Fruit fly (Drosophila melanogaster) whole organism, embryonic: ENCODE measurements around the gene beta'COP.

Experiments used
- Adf1 ChIP-seq: fragments of 200-800 bp; sonication (Bioruptor generic); IDR thresholded peaks from 2 replicates; pipeline ENCODE4 v1.3.6; 2022; ENCODE audit warnings: missing biosample characterization, missing genetic modification characterization
- CG10209 ChIP-seq: fragments of 200-800 bp; sonication (Bioruptor generic); optimal IDR thresholded peaks from 3 replicates; lab custom pipeline; 2017; ENCODE audit warnings: missing biosample characterization, mild to moderate bottlenecking, missing genetic modification characterization, missing genetic modification reagents
- CG10979 ChIP-seq: fragments of 200-800 bp; sonication (Bioruptor generic); optimal IDR thresholded peaks from 2 replicates; lab custom pipeline; 2018; ENCODE audit warnings: missing biosample characterization, mild to moderate bottlenecking, missing genetic modification characterization, moderate library complexity
- CG11504 ChIP-seq: fragments of 200-800 bp; sonication (Bioruptor generic); optimal IDR thresholded peaks from 3 replicates; lab custom pipeline; 2019; ENCODE audit warnings: missing biosample characterization, mild to moderate bottlenecking, missing genetic modification characterization, moderate library complexity
- CG13775 ChIP-seq: fragments of 200-800 bp; sonication (Bioruptor generic); optimal IDR thresholded peaks from 3 replicates; lab custom pipeline; 2017; ENCODE audit warnings: missing biosample characterization, mild to moderate bottlenecking, missing genetic modification characterization
- CG16813 ChIP-seq: fragments of 200-800 bp; sonication (Bioruptor generic); IDR thresholded peaks from 3 replicates; pipeline ENCODE4 v1.3.6; 2022; ENCODE audit warnings: missing biosample characterization, missing genetic modification characterization; ENCODE audit not compliant: partially characterized antibody
- CG18262 ChIP-seq: fragments of 200-800 bp; optimal IDR thresholded peaks from 3 replicates; lab custom pipeline; 2019; ENCODE audit warnings: missing biosample characterization, mild to moderate bottlenecking, missing genetic modification characterization, moderate library complexity
- CG18476 ChIP-seq: fragments of 200-800 bp; sonication (Bioruptor generic); optimal IDR thresholded peaks from 2 replicates; lab custom pipeline; 2016; ENCODE audit warnings: missing biosample characterization, mild to moderate bottlenecking, missing genetic modification characterization
- CG3065 ChIP-seq: fragments of 200-800 bp; sonication (Bioruptor generic); optimal IDR thresholded peaks from 2 replicates; lab custom pipeline; 2016; ENCODE audit warnings: missing biosample characterization, missing genetic modification characterization
- CG31388 ChIP-seq: fragments of 200-800 bp; sonication (Bioruptor generic); optimal IDR thresholded peaks from 2 replicates; lab custom pipeline; 2016; ENCODE audit warnings: missing biosample characterization, missing genetic modification characterization
- CG33557 ChIP-seq: fragments of 200-800 bp; sonication (Bioruptor generic); optimal IDR thresholded peaks from 2 replicates; lab custom pipeline; 2019; ENCODE audit warnings: missing biosample characterization, mild to moderate bottlenecking, missing genetic modification characterization, moderate library complexity
- CG3838 ChIP-seq: fragments of 200-800 bp; sonication (Bioruptor generic); optimal IDR thresholded peaks from 3 replicates; lab custom pipeline; 2016; ENCODE audit warnings: missing biosample characterization, missing genetic modification characterization
- CG4424 ChIP-seq: fragments of 200-800 bp; sonication (Bioruptor generic); optimal IDR thresholded peaks from 3 replicates; lab custom pipeline; 2016; ENCODE audit warnings: missing biosample characterization, missing genetic modification characterization
- CG4617 ChIP-seq: fragments of 200-800 bp; sonication (Bioruptor generic); optimal IDR thresholded peaks from 3 replicates; lab custom pipeline; 2016; ENCODE audit warnings: missing biosample characterization, missing genetic modification characterization, borderline replicate concordance
- CG6654 ChIP-seq: fragments of 200-800 bp; sonication (Bioruptor generic); optimal IDR thresholded peaks from 2 replicates; lab custom pipeline; 2017; ENCODE audit warnings: missing biosample characterization, mild to moderate bottlenecking, missing genetic modification characterization
- CG7372 ChIP-seq: fragments of 200-800 bp; sonication (Bioruptor generic); IDR thresholded peaks from 2 replicates; pipeline ENCODE4 v1.3.6; 2022; ENCODE audit warnings: missing biosample characterization, missing genetic modification characterization
- CG7556 ChIP-seq: fragments of 200-800 bp; sonication (Bioruptor generic); optimal IDR thresholded peaks from 2 replicates; lab custom pipeline; 2017; ENCODE audit warnings: missing biosample characterization, mild to moderate bottlenecking, missing genetic modification characterization
- CG7928 ChIP-seq: fragments of 200-800 bp; sonication (Bioruptor generic); optimal IDR thresholded peaks from 2 replicates; lab custom pipeline; 2017; ENCODE audit warnings: missing biosample characterization, mild to moderate bottlenecking, missing genetic modification characterization
- CTCF ChIP-seq: fragments of 200-800 bp; sonication (Bioruptor generic); optimal IDR thresholded peaks from 2 replicates; lab custom pipeline; 2017; ENCODE audit warnings: missing biosample characterization, mild to moderate bottlenecking, missing genetic modification characterization, moderate library complexity
- Camta ChIP-seq: fragments of 200-800 bp; sonication (Bioruptor generic); optimal IDR thresholded peaks from 2 replicates; lab custom pipeline; 2016; ENCODE audit warnings: missing biosample characterization, missing genetic modification characterization
- Chrac-16 ChIP-seq: fragments of 200-800 bp; sonication (Bioruptor generic); optimal IDR thresholded peaks from 3 replicates; lab custom pipeline; 2016; ENCODE audit warnings: missing biosample characterization, missing genetic modification characterization
- Dbx ChIP-seq: fragments of 200-800 bp; sonication (Bioruptor generic); IDR thresholded peaks from 3 replicates; pipeline ENCODE4 v1.3.6; 2022; ENCODE audit warnings: missing biosample characterization, missing genetic modification characterization
- Dll ChIP-seq: fragments of 200-800 bp; sonication (Bioruptor generic); IDR thresholded peaks from 4 replicates; pipeline ENCODE4 v1.3.6; 2022; ENCODE audit warnings: missing biosample characterization, missing genetic modification characterization; ENCODE audit not compliant: partially characterized antibody
- H15 ChIP-seq: fragments of 200-800 bp; sonication (Bioruptor generic); IDR thresholded peaks from 3 replicates; pipeline ENCODE4 v1.3.6; 2022; ENCODE audit warnings: missing biosample characterization, missing genetic modification characterization
- HLH3B ChIP-seq: fragments of 200-800 bp; sonication (Bioruptor generic); IDR thresholded peaks from 2 replicates; pipeline ENCODE4 v1.3.6; 2022; ENCODE audit warnings: missing biosample characterization, missing genetic modification characterization
- Hmr ChIP-seq: fragments of 200-800 bp; sonication (Bioruptor generic); optimal IDR thresholded peaks from 3 replicates; lab custom pipeline; 2017; ENCODE audit warnings: mild to moderate bottlenecking, missing biosample characterization, missing genetic modification reagents, missing genetic modification characterization
- Trl ChIP-seq, 3 experiments: fragments of >200 bp in 2 of 3; fragments of 200-800 bp in 1 of 3; sonication (Bioruptor generic) in 1 of 3; optimal IDR thresholded peaks; 2 replicates in 1 of 3; 3 replicates in 2 of 3; lab custom pipeline; 2016 to 2017; ENCODE audit warnings: missing biosample characterization in 1 of 3, missing genetic modification characterization in 1 of 3
- amos ChIP-seq: fragments of 200-800 bp; sonication (Bioruptor generic); IDR thresholded peaks from 2 replicates; pipeline ENCODE4 v1.3.6; 2022; ENCODE audit warnings: missing biosample characterization, missing genetic modification characterization; ENCODE audit not compliant: partially characterized antibody
- ato ChIP-seq: fragments of 200-800 bp; sonication (Bioruptor generic); IDR thresholded peaks from 2 replicates; pipeline ENCODE4 v1.3.6; 2022; ENCODE audit warnings: missing biosample characterization, missing genetic modification characterization; ENCODE audit not compliant: partially characterized antibody
- az2 ChIP-seq: fragments of 200-800 bp; sonication (Bioruptor generic); optimal IDR thresholded peaks from 3 replicates; lab custom pipeline; 2016; ENCODE audit warnings: missing biosample characterization, missing genetic modification characterization
- caup ChIP-seq: fragments of 200-800 bp; sonication (Bioruptor generic); optimal IDR thresholded peaks from 3 replicates; lab custom pipeline; 2017; ENCODE audit warnings: missing biosample characterization, mild to moderate bottlenecking, missing genetic modification characterization, moderate library complexity; ENCODE audit not compliant: severe bottlenecking
- cg ChIP-seq: fragments of 200-800 bp; sonication (Bioruptor generic); optimal IDR thresholded peaks from 3 replicates; lab custom pipeline; 2019; ENCODE audit warnings: missing biosample characterization, mild to moderate bottlenecking, missing genetic modification characterization, moderate library complexity
- crol ChIP-seq: fragments of 200-800 bp; sonication (Bioruptor generic); IDR thresholded peaks from 2 replicates; pipeline ENCODE4 v1.3.6; 2022; ENCODE audit warnings: missing biosample characterization, missing genetic modification characterization
- crp ChIP-seq, 2 experiments: fragments of 200-800 bp; sonication (Bioruptor generic); optimal IDR thresholded peaks; 2 replicates in 1 of 2; 3 replicates in 1 of 2; lab custom pipeline; 2017; ENCODE audit warnings: missing biosample characterization in 2 of 2, missing genetic modification characterization in 2 of 2, mild to moderate bottlenecking in 1 of 2, moderate library complexity in 1 of 2
- dmrt99B ChIP-seq: fragments of 200-800 bp; sonication (Bioruptor generic); optimal IDR thresholded peaks from 2 replicates; lab custom pipeline; 2018; ENCODE audit warnings: missing biosample characterization, mild to moderate bottlenecking, missing genetic modification characterization, moderate library complexity
- dpn ChIP-seq, 2 experiments: fragments of 200-800 bp; sonication (Bioruptor generic); optimal IDR thresholded peaks; 3 replicates each; lab custom pipeline; 2016; ENCODE audit warnings: missing biosample characterization in 2 of 2, missing genetic modification characterization in 2 of 2
- dysf ChIP-seq: fragments of 200-800 bp; sonication (Bioruptor generic); IDR thresholded peaks from 3 replicates; pipeline ENCODE4 v1.3.6; 2022; ENCODE audit warnings: missing biosample characterization, missing genetic modification characterization
- ems ChIP-seq: fragments of 200-800 bp; sonication (Bioruptor generic); optimal IDR thresholded peaks from 3 replicates; lab custom pipeline; 2016; ENCODE audit warnings: missing biosample characterization, missing genetic modification characterization
- en ChIP-seq: fragments of 200-800 bp; sonication (Bioruptor generic); optimal IDR thresholded peaks from 2 replicates; lab custom pipeline; 2016; ENCODE audit warnings: missing biosample characterization, missing genetic modification characterization
- hkb ChIP-seq, 2 experiments: fragments of 200-800 bp in 1 of 2; fragments of >200 bp in 1 of 2; sonication (Bioruptor generic) in 1 of 2; IDR thresholded peaks in 1 of 2; optimal IDR thresholded peaks in 1 of 2; 2 replicates each; pipeline versions ENCODE4 v1.3.6 to Lab custom; 2017 to 2022; ENCODE audit warnings: missing biosample characterization in 1 of 2, missing genetic modification characterization in 1 of 2
- ind ChIP-seq: fragments of 200-800 bp; sonication (Bioruptor generic); optimal IDR thresholded peaks from 3 replicates; lab custom pipeline; 2016; ENCODE audit warnings: missing biosample characterization, missing genetic modification characterization
- insv ChIP-seq, 2 experiments: fragments of 200-800 bp; sonication (Bioruptor generic); optimal IDR thresholded peaks; 3 replicates each; lab custom pipeline; 2016 to 2018; ENCODE audit warnings: missing biosample characterization in 2 of 2, missing genetic modification characterization in 2 of 2
- mam ChIP-seq: fragments of 200-800 bp; sonication (Bioruptor generic); optimal IDR thresholded peaks from 3 replicates; lab custom pipeline; 2016; ENCODE audit warnings: missing biosample characterization, missing genetic modification characterization
- nerfin-2 ChIP-seq: fragments of 200-800 bp; sonication (Bioruptor generic); IDR thresholded peaks from 2 replicates; pipeline ENCODE4 v1.3.6; 2022; ENCODE audit warnings: missing biosample characterization, missing genetic modification characterization; ENCODE audit not compliant: partially characterized antibody
- oc ChIP-seq: fragments of 200-800 bp; sonication (Bioruptor generic); optimal IDR thresholded peaks from 2 replicates; lab custom pipeline; 2018; ENCODE audit warnings: missing biosample characterization, mild to moderate bottlenecking, missing genetic modification characterization, moderate library complexity
- peb ChIP-seq: fragments of 200-800 bp; sonication (Bioruptor generic); IDR thresholded peaks from 2 replicates; pipeline ENCODE4 v1.3.6; 2022; ENCODE audit warnings: missing biosample characterization, missing genetic modification characterization
- sd ChIP-seq: fragments of 200-800 bp; sonication (Bioruptor generic); optimal IDR thresholded peaks from 3 replicates; lab custom pipeline; 2018; ENCODE audit warnings: missing biosample characterization, mild to moderate bottlenecking, missing genetic modification characterization, moderate library complexity
- sqz ChIP-seq: fragments of 200-800 bp; sonication (Bioruptor generic); optimal IDR thresholded peaks from 3 replicates; lab custom pipeline; 2018; ENCODE audit warnings: missing biosample characterization, mild to moderate bottlenecking, missing genetic modification characterization
- tgo ChIP-seq: fragments of 200-800 bp; sonication (Bioruptor generic); IDR thresholded peaks from 3 replicates; pipeline ENCODE4 v1.3.6; 2022; ENCODE audit warnings: missing biosample characterization, missing genetic modification characterization

The beta'COP gene

DNA sequence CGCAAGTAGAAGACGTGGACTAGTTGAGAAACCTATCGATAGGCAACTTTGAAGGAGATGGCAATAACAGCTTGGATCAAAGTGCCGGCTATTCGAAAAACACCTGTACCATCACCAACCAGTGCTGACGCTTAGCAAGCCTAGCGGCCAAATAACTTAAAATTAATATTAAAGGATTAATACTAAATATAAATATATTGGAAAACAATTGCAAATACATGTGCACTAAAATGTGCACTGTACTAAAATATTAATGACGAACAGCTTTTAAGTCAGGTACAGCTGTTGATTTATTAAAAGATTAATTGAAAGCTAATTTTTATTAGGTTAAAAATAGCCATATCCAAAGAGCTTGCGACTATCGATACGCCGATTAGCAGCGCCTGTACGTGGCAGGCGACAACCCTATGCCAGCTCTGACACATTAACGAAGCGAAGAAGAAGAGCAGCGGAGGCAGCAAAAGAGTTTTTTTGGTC is at the start of gene beta'COP, which contains the start of gene CG9302:
TSS of gene beta'COP (plus strand) at position 415 of the 477 bp plus-strand sequence.
TSS of gene CG9302 (minus strand) at position 51 of the 477 bp plus-strand sequence.
- peak; percentile 71 for TF ChIP-seq mam (GFP tag; lab: Kevin White, UChicago)
- TF ChIP-seq CG33557 (GFP tag; lab: Kevin White, UChicago): peak; percentile 65
- no peak for TF ChIP-seq hkb (optimal IDR thresholded peaks at IDR 0.05; lab: Kevin White, UChicago)
- no peak for TF ChIP-seq hkb (GFP tag; IDR thresholded peaks at IDR 0.05; lab: Robert Waterston, UW)
- peak; percentile 71 for TF ChIP-seq az2 (GFP tag; lab: Kevin White, UChicago)
- no peak for TF ChIP-seq CG31388 (GFP tag; lab: Kevin White, UChicago)
- no peak for TF ChIP-seq en
- no peak for TF ChIP-seq Trl (optimal IDR thresholded peaks at IDR 0.05; lab: Kevin White, UChicago)
- TF ChIP-seq Trl (GFP tag; optimal IDR thresholded peaks at IDR 0.05; lab: Kevin White, UChicago): peak; percentile 22
- no peak for TF ChIP-seq oc
- peak in 1 of 2 experiments; percentile 37 for TF ChIP-seq insv (GFP tag; optimal IDR thresholded peaks at IDR 0.05; lab: Kevin White, UChicago)
- peak; percentile 72 for TF ChIP-seq CG16813 (GFP tag; lab: Robert Waterston, UW)
- no peak; the same call in 1 of the 2 replicates for TF ChIP-seq CG7372 (GFP tag; lab: Robert Waterston, UW)
- no peak for TF ChIP-seq sqz
- peak; percentile 76 for TF ChIP-seq Dll (GFP tag; lab: Robert Waterston, UW)
- peak; percentile 5 for TF ChIP-seq CG6654 (GFP tag; lab: Kevin White, UChicago)
- TF ChIP-seq dmrt99B (tag; lab: Kevin White, UChicago): no peak
- peak; percentile 63 for TF ChIP-seq amos
- no peak for TF ChIP-seq CG3838 (GFP tag; lab: Kevin White, UChicago)
- TF ChIP-seq CG4424 (GFP tag; lab: Kevin White, UChicago): peak; percentile 68
- no peak for TF ChIP-seq ems (GFP tag; lab: Kevin White, UChicago)
- peak; percentile 55 for TF ChIP-seq CG10979 (tag; lab: Kevin White, UChicago)
- TF ChIP-seq CG11504 (tag; lab: Kevin White, UChicago): no peak
- TF ChIP-seq dpn (GFP tag; optimal IDR thresholded peaks at IDR 0.05; lab: Kevin White, UChicago): peak; percentile 31 to 63
- TF ChIP-seq caup (GFP tag; lab: Kevin White, UChicago): peak; percentile 48
- TF ChIP-seq Adf1 (GFP tag; lab: Robert Waterston, UW): peak; percentile 48; the same call in 1 of the 2 replicates
- TF ChIP-seq HLH3B (GFP tag; lab: Robert Waterston, UW): no peak
- peak; percentile 80 for TF ChIP-seq Dbx
- TF ChIP-seq CG7556 (GFP tag; lab: Kevin White, UChicago): peak; percentile 70
- TF ChIP-seq CG4617 (GFP tag; lab: Kevin White, UChicago): peak; percentile 50
- TF ChIP-seq Chrac-16 (GFP tag; lab: Kevin White, UChicago): peak; percentile 66
- peak; percentile 69 for TF ChIP-seq CG10209 (GFP tag; lab: Kevin White, UChicago)
- TF ChIP-seq crol (GFP tag; lab: Robert Waterston, UW): no peak
- TF ChIP-seq CG3065 (GFP tag; lab: Kevin White, UChicago): peak; percentile 31
- TF ChIP-seq Hmr (GFP tag; lab: Kevin White, UChicago): no peak
- peak in 1 of 2 experiments; percentile 39 for TF ChIP-seq crp (GFP tag; optimal IDR thresholded peaks at IDR 0.05; lab: Kevin White, UChicago)
- TF ChIP-seq CG13775 (GFP tag; lab: Kevin White, UChicago): peak; percentile 83
- peak; percentile 50; the same call in 1 of the 2 replicates for TF ChIP-seq nerfin-2 (GFP tag; lab: Robert Waterston, UW)
- TF ChIP-seq dysf (GFP tag; lab: Robert Waterston, UW): peak; percentile 68; the same call in 2 of the 3 replicates
- TF ChIP-seq H15 (GFP tag; lab: Robert Waterston, UW): no peak
- no peak for TF ChIP-seq sd (tag; lab: Kevin White, UChicago)
- TF ChIP-seq Camta: no peak
- no peak for TF ChIP-seq ato
- TF ChIP-seq ind (GFP tag; lab: Kevin White, UChicago): peak; percentile 73
- peak; percentile 32 for TF ChIP-seq CG18476
- no peak for TF ChIP-seq CTCF
- TF ChIP-seq CG7928 (GFP tag; lab: Kevin White, UChicago): peak; percentile 9
- TF ChIP-seq peb (GFP tag; lab: Robert Waterston, UW): 0 out of 2 replicates have a peak, but pooled peaks have one; percentile 25
- peak; percentile 54; the same call in 1 of the 3 replicates for TF ChIP-seq tgo (GFP tag; lab: Robert Waterston, UW)
- peak; percentile 74 for TF ChIP-seq CG18262
- no peak for TF ChIP-seq cg (GFP tag; lab: Kevin White, UChicago)
